Worm (Caenorhabditis elegans) whole organism, young adult: ENCODE results near the gene elo-1.
A peak's percentile ranks its signal among the peaks of the same experiment; 100 is the strongest.

Experiments used
- F55B11.4 ChIP-seq: sonication (generic microtip); optimal IDR thresholded peaks from 2 replicates; lab custom pipeline; 2016; ENCODE audit warnings: missing compliant biosample characterization, missing genetic modification characterization, borderline replicate concordance; ENCODE audit not compliant: insufficient read depth
- T07F8.4 ChIP-seq: sonication (generic microtip); optimal IDR thresholded peaks from 2 replicates; lab custom pipeline; 2016; ENCODE audit warnings: mild to moderate bottlenecking, missing genetic modification characterization, moderate library complexity, missing compliant biosample characterization
- Y53F4B.3 ChIP-seq: fragments of 200-800 bp; sonication (Bioruptor generic); IDR thresholded peaks from 2 replicates; pipeline ENCODE4 v1.3.6; 2022; ENCODE audit warnings: missing genetic modification reagents, missing genetic modification characterization, missing compliant biosample characterization
- ama-1 ChIP-seq, 3 experiments: fragments of 150-350 bp in 1 of 3; sonication (generic microtip) in 2 of 3; optimal IDR thresholded peaks; 2 replicates each; lab custom pipeline; 2014 to 2018; ENCODE audit warnings: missing biosample characterization in 2 of 3, missing genetic modification characterization in 2 of 3, missing genetic modification reagents in 2 of 3
- aptf-3 ChIP-seq: fragments of 200-800 bp; sonication (Bioruptor generic); IDR thresholded peaks from 2 replicates; pipeline ENCODE4 v1.3.6; 2022; ENCODE audit warnings: missing genetic modification characterization, missing compliant biosample characterization
- athp-1 ChIP-seq: sonication (generic microtip); optimal IDR thresholded peaks from 2 replicates; lab custom pipeline; 2017; ENCODE audit warnings: mild to moderate bottlenecking, missing genetic modification characterization, missing compliant biosample characterization
- cebp-1 ChIP-seq, 2 experiments: fragments of 200-800 bp in 1 of 2; sonication (Bioruptor generic) in 1 of 2; sonication (generic microtip) in 1 of 2; IDR thresholded peaks in 1 of 2; optimal IDR thresholded peaks in 1 of 2; 2 replicates each; pipeline versions ENCODE4 v1.3.6 to Lab custom; 2017 to 2022; ENCODE audit warnings: missing compliant biosample characterization in 2 of 2, missing genetic modification characterization in 2 of 2, mild to moderate bottlenecking in 1 of 2, missing genetic modification reagents in 1 of 2, moderate library complexity in 1 of 2
- ceh-100 ChIP-seq: fragments of 200-800 bp; sonication (Bioruptor generic); IDR thresholded peaks from 2 replicates; pipeline ENCODE4 v1.3.6; 2022; ENCODE audit warnings: missing genetic modification reagents, missing genetic modification characterization, missing compliant biosample characterization
- chd-7 ChIP-seq: sonication (generic microtip); optimal IDR thresholded peaks from 2 replicates; lab custom pipeline; 2016; ENCODE audit warnings: mild to moderate bottlenecking, missing genetic modification characterization, moderate library complexity, missing compliant biosample characterization
- die-1 ChIP-seq: sonication (generic microtip); optimal IDR thresholded peaks from 2 replicates; lab custom pipeline; 2016; ENCODE audit warnings: missing genotype, mild to moderate bottlenecking, missing genetic modification characterization, missing compliant biosample characterization
- egrh-3 ChIP-seq: fragments of 200-800 bp; sonication (Bioruptor generic); IDR thresholded peaks from 2 replicates; pipeline ENCODE4 v1.3.6; 2022; ENCODE audit warnings: missing genetic modification reagents, missing genetic modification characterization, missing compliant biosample characterization
- fkh-3 ChIP-seq: sonication (generic microtip); optimal IDR thresholded peaks from 2 replicates; lab custom pipeline; 2016; ENCODE audit warnings: mild to moderate bottlenecking, missing genetic modification characterization, missing compliant biosample characterization
- hlh-12 ChIP-seq: sonication (generic microtip); optimal IDR thresholded peaks from 2 replicates; lab custom pipeline; 2016; ENCODE audit warnings: missing genetic modification characterization, missing compliant biosample characterization
- let-526 ChIP-seq: fragments of 200-800 bp; sonication (Bioruptor generic); IDR thresholded peaks from 2 replicates; pipeline ENCODE4 v1.3.6; 2022; ENCODE audit warnings: missing genetic modification reagents, missing genetic modification characterization, missing compliant biosample characterization
- lin-26 ChIP-seq: fragments of 200-800 bp; sonication (Bioruptor generic); IDR thresholded peaks from 2 replicates; pipeline ENCODE4 v1.3.6; 2022; ENCODE audit warnings: missing genetic modification reagents, missing genetic modification characterization, missing compliant biosample characterization
- lin-35 ChIP-seq, 3 experiments: fragments of 150-350 bp in 2 of 3; sonication (generic microtip) in 1 of 3; optimal IDR thresholded peaks; 2 replicates each; lab custom pipeline; 2014 to 2018; ENCODE audit warnings: missing biosample characterization in 3 of 3, missing genetic modification characterization in 3 of 3, missing genetic modification reagents in 3 of 3
- lin-40 ChIP-seq: sonication (generic microtip); optimal IDR thresholded peaks from 2 replicates; lab custom pipeline; 2016; ENCODE audit warnings: missing genetic modification characterization, mild to moderate bottlenecking, missing compliant biosample characterization, missing genotype, missing genetic modification reagents
- lin-54 ChIP-seq: fragments of 200-800 bp; sonication (Bioruptor generic); optimal IDR thresholded peaks from 2 replicates; lab custom pipeline; 2018; ENCODE audit warnings: mild to moderate bottlenecking, missing genetic modification characterization, missing compliant biosample characterization
- lsy-27 ChIP-seq: sonication (generic microtip); optimal IDR thresholded peaks from 2 replicates; lab custom pipeline; 2017; ENCODE audit warnings: missing genetic modification characterization, mild to moderate bottlenecking, missing compliant biosample characterization, antibody characterized with exemption, missing genotype, borderline replicate concordance; ENCODE audit not compliant: insufficient read depth
- madf-8 ChIP-seq: fragments of 200-800 bp; sonication (Bioruptor generic); conservative IDR thresholded peaks from 2 replicates; pipeline ENCODE4 v1.3.6; 2022; ENCODE audit warnings: missing genetic modification reagents, missing genetic modification characterization, missing compliant biosample characterization
- mes-4 ChIP-seq: sonication (generic microtip); optimal IDR thresholded peaks from 2 replicates; lab custom pipeline; 2016; ENCODE audit warnings: missing genotype, missing genetic modification characterization, missing compliant biosample characterization
- nhr-80 ChIP-seq: sonication (generic microtip); optimal IDR thresholded peaks from 2 replicates; lab custom pipeline; 2016; ENCODE audit warnings: missing genetic modification characterization, missing compliant biosample characterization
- pbrm-1 ChIP-seq: fragments of 200-800 bp; sonication (Bioruptor generic); IDR thresholded peaks from 2 replicates; pipeline ENCODE4 v1.3.6; 2022; ENCODE audit warnings: missing genetic modification reagents, missing genetic modification characterization, missing compliant biosample characterization
- snpc-1.1 ChIP-seq: sonication (generic microtip); optimal IDR thresholded peaks from 2 replicates; lab custom pipeline; 2017; ENCODE audit warnings: missing genetic modification characterization, mild to moderate bottlenecking, missing compliant biosample characterization, antibody characterized with exemption, moderate library complexity, missing genotype, missing genetic modification reagents; ENCODE audit not compliant: insufficient read depth
- sptf-2 ChIP-seq: fragments of 200-800 bp; sonication (Bioruptor generic); optimal IDR thresholded peaks from 2 replicates; lab custom pipeline; 2018; ENCODE audit warnings: mild to moderate bottlenecking, missing genetic modification characterization, missing compliant biosample characterization
- tbp1 ChIP-seq: fragments of 200-800 bp; sonication (Bioruptor generic); optimal IDR thresholded peaks from 2 replicates; lab custom pipeline; 2018; ENCODE audit warnings: mild to moderate bottlenecking, missing genetic modification characterization, missing compliant biosample characterization
- tlf-1 ChIP-seq: fragments of 200-800 bp; sonication (Bioruptor generic); optimal IDR thresholded peaks from 2 replicates; lab custom pipeline; 2018; ENCODE audit warnings: mild to moderate bottlenecking, missing genetic modification characterization, missing compliant biosample characterization
- unc-130 ChIP-seq: sonication (generic microtip); optimal IDR thresholded peaks from 2 replicates; lab custom pipeline; 2016; ENCODE audit warnings: missing genetic modification reagents, missing genetic modification characterization, missing compliant biosample characterization
- unc-62 ChIP-seq: fragments of 150-350 bp; optimal IDR thresholded peaks from 2 replicates; lab custom pipeline; 2014; ENCODE audit warnings: missing biosample characterization, missing genetic modification reagents, missing genetic modification characterization
- ztf-22 ChIP-seq: fragments of 200-800 bp; sonication (Bioruptor generic); optimal IDR thresholded peaks from 2 replicates; lab custom pipeline; 2018; ENCODE audit warnings: mild to moderate bottlenecking, missing genetic modification characterization, moderate library complexity, missing compliant biosample characterization
- ztf-25 ChIP-seq: fragments of 200-800 bp; sonication (Bioruptor generic); IDR thresholded peaks from 2 replicates; pipeline ENCODE4 v1.3.6; 2022; ENCODE audit warnings: missing genetic modification reagents, missing genetic modification characterization, missing compliant biosample characterization
- ztf-26 ChIP-seq: sonication (generic microtip); optimal IDR thresholded peaks from 2 replicates; lab custom pipeline; 2017; ENCODE audit warnings: missing genetic modification characterization, missing compliant biosample characterization
- ztf-3 ChIP-seq: fragments of 200-800 bp; sonication (Bioruptor generic); optimal IDR thresholded peaks from 2 replicates; lab custom pipeline; 2018; ENCODE audit warnings: mild to moderate bottlenecking, missing genetic modification characterization, missing compliant biosample characterization

elo-1 gene

ce11 chrIV:9513360-9513777 is 12.8 kb upstream of the elo-1 start (continued):
- TF ChIP-seq T07F8.4 (tag; lab: Kevin White, UChicago), result no peak
- TF ChIP-seq let-526 (GFP tag; lab: Robert Waterston, UW), result 0 out of 2 replicates have a peak, but pooled peaks have one; percentile 26
- TF ChIP-seq hlh-12 (tag; lab: Kevin White, UChicago), result no peak
- no peak for TF ChIP-seq lsy-27 (tag; lab: Kevin White, UChicago)
- peak; percentile 86 for TF ChIP-seq snpc-1.1 (tag; lab: Kevin White, UChicago)
- TF ChIP-seq F55B11.4 (tag; lab: Kevin White, UChicago), result no peak
- no peak for TF ChIP-seq ztf-3 (GFP tag; lab: Kevin White, UChicago)
- peak; percentile 69 for TF ChIP-seq nhr-80
- no peak for TF ChIP-seq Y53F4B.3 (GFP tag; lab: Robert Waterston, UW)
- TF ChIP-seq chd-7, result no peak
- TF ChIP-seq unc-130 (GFP tag; lab: Kevin White, UChicago), result no peak
- no peak for TF ChIP-seq lin-26 (GFP tag; lab: Robert Waterston, UW)
- no peak for TF ChIP-seq pbrm-1 (GFP tag; lab: Robert Waterston, UW)
- TF ChIP-seq ztf-25 (GFP tag; lab: Robert Waterston, UW), result no peak
- peak; percentile 17 for TF ChIP-seq tbp1
- no peak for TF ChIP-seq fkh-3 (tag; lab: Kevin White, UChicago)
- peak in 1 of 3 experiments; percentile 8 for TF ChIP-seq lin-35 (GFP tag; optimal IDR thresholded peaks at IDR 0.05; lab: Kevin White, UChicago)
- no peak for TF ChIP-seq tlf-1 (GFP tag; lab: Kevin White, UChicago)
- TF ChIP-seq mes-4 (tag; lab: Kevin White, UChicago), result no peak
- no peak for TF ChIP-seq sptf-2
- TF ChIP-seq ceh-100 (GFP tag; lab: Robert Waterston, UW), result no peak
- no peak for TF ChIP-seq aptf-3 (GFP tag; lab: Robert Waterston, UW)
- no peak for TF ChIP-seq die-1 (tag; lab: Kevin White, UChicago)
- peak; percentile 3 for TF ChIP-seq lin-54 (GFP tag; lab: Kevin White, UChicago)
- no peak for TF ChIP-seq egrh-3 (GFP tag; lab: Robert Waterston, UW)
- TF ChIP-seq madf-8, result peak; percentile 32; the same call in 1 of the 2 replicates

ce11 chrIV:9514132-9514531 is 12.0 kb upstream of the elo-1 start:
- no peak for TF ChIP-seq athp-1
- peak; percentile 70; the same call in 1 of the 2 replicates for TF ChIP-seq cebp-1 (GFP tag; IDR thresholded peaks at IDR 0.05; lab: Robert Waterston, UW)
- TF ChIP-seq cebp-1 (tag; optimal IDR thresholded peaks at IDR 0.05; lab: Kevin White, UChicago), result peak; percentile 81
- peak; percentile 76 for TF ChIP-seq unc-62 (GFP tag; lab: Kevin White, UChicago)

ce11 chrIV:9516831-9517230 is 9.3 kb upstream of the elo-1 start, which contains the start of gene C33A12.19:
TSS of gene C33A12.19 (plus strand) at chrIV:9516999.
- TF ChIP-seq ztf-3 (GFP tag; lab: Kevin White, UChicago), result no peak
- peak; percentile 12 for TF ChIP-seq ama-1 (optimal IDR thresholded peaks at IDR 0.05; lab: Kevin White, UChicago)
- no peak for TF ChIP-seq ama-1 (GFP tag; optimal IDR thresholded peaks at IDR 0.05; lab: Kevin White, UChicago)
- TF ChIP-seq lin-40 (tag; lab: Kevin White, UChicago), result peak; percentile 21
- TF ChIP-seq mes-4 (tag; lab: Kevin White, UChicago), result no peak
- no peak for TF ChIP-seq ztf-22 (GFP tag; lab: Kevin White, UChicago)

DNA sequence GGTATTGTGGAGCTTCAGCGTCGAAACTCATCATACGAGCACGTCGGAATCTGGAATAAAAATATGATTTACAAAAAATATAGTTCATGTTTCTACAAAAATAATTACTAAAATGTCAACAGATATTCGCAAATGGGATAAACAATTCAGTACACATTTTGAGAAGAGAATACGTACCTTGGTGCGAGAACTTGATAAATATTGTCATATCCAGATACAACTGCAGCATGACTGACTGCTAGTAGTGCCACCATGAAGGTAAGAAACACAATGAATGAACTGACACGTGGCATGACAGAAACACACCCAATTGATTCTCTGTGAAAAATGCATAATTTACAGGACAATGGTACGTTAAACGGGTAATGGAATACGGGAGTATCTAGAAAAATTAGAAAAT is 7.6 kb upstream of the elo-1 start, which contains the start of gene nlp-35:
Gene nlp-35 (minus strand): TSS at position 319 of the 400 bp plus-strand sequence.
- peak; percentile 40 for TF ChIP-seq ztf-26
- no peak for TF ChIP-seq unc-130 (GFP tag; lab: Kevin White, UChicago)
- TF ChIP-seq, all 124 proteins: peak for 1
